Fruit fly (Drosophila melanogaster) Kc167 (cell line): Measurements from ENCODE around the gene CG16984.

ENCODE experiments used
- Myc ChIP-seq: fragments of >200 bp; optimal IDR thresholded peaks from 2 replicates; lab custom pipeline; 2017; ENCODE audit warnings: missing external identifiers
- Sin3A ChIP-seq: fragments of >200 bp; optimal IDR thresholded peaks from 2 replicates; lab custom pipeline; 2018; ENCODE audit warnings: missing external identifiers
- h ChIP-seq: fragments of >200 bp; optimal IDR thresholded peaks from 3 replicates; lab custom pipeline; 2018; ENCODE audit warnings: missing external identifiers
- insv ChIP-seq: fragments of >200 bp; optimal IDR thresholded peaks from 3 replicates; lab custom pipeline; 2018; ENCODE audit warnings: missing external identifiers
- psq ChIP-seq: fragments of >200 bp; optimal IDR thresholded peaks from 2 replicates; lab custom pipeline; 2017; ENCODE audit warnings: missing external identifiers
- ttk ChIP-seq: sonication (Bioruptor generic); optimal IDR thresholded peaks from 2 replicates; lab custom pipeline; 2017; ENCODE audit warnings: missing external identifiers

Gene CG16984

dm6 chr3L:2595481-2595880, at the start of gene CG16984:
Gene CG16984, plus strand, starts transcription at chr3L:2595781.
- TF ChIP-seq h (lab: Kevin White, UChicago) (no peak), psq (lab: Kevin White, UChicago) (no peak), insv (lab: Kevin White, UChicago) (no peak), Sin3A (lab: Kevin White, UChicago) (no peak), ttk (no peak), Myc (lab: Kevin White, UChicago) (no peak)

DNA sequence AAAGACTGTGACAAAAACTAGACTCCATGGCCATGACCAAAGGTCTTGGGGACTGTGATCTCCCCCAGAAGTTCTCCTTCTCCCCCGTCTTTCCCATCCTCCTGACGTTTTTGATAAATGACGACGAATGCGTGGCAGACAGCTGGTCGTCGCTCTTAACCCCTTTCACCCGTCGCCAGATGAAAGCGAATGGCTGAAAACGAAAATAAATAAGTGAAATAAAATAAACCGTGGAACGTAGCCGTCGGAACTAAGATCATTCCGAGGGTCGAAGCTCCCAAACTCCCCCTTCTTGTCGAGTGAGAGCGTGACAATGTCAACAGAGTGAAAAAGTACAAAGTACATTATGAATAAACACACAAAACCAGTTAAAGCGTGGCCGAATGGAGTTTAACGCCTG, 49.7 kb upstream of the CG16984 start:
- TF ChIP-seq Myc (lab: Kevin White, UChicago) (no peak), insv (lab: Kevin White, UChicago) (no peak), ttk (no peak), Sin3A (lab: Kevin White, UChicago) (no peak), psq (lab: Kevin White, UChicago) (no peak), h (lab: Kevin White, UChicago) (no peak)

dm6 chr3L:2548932-2549331, 46.6 kb upstream of the CG16984 start:
- TF ChIP-seq psq (lab: Kevin White, UChicago) (no peak), Myc (lab: Kevin White, UChicago) (no peak), insv (lab: Kevin White, UChicago) (no peak), ttk (no peak), h (lab: Kevin White, UChicago) (no peak), Sin3A (lab: Kevin White, UChicago) (no peak)

DNA sequence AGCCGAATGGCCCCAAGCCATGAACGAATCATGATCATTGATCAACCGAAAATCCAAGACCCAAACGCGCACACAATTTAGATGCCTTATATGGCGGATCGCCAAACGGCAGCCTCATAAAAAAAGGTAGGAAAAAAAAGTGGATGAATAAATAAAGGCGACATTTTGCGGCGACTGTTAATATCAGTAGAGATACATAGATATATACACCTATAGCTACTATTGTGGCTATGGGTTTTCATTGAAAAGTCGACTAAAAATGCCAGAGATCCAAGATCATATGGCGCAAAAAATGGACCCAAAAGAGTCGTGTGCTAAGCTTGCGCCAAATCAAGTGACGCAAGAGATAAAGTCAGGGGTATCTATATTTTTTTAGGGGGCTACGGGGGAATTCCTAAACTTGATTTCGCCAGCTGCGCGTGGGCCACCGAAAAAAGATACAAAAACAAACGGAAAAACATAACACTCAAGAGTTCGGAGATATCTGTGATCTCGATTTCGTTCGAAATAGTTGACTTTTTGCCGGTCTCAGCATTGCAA, 44.4 kb upstream of the CG16984 start:
- TF ChIP-seq ttk (no peak), psq (lab: Kevin White, UChicago) (no peak), Sin3A (lab: Kevin White, UChicago) (no peak), insv (lab: Kevin White, UChicago) (no peak), Myc (lab: Kevin White, UChicago) (no peak), h (lab: Kevin White, UChicago) (no peak)

DNA sequence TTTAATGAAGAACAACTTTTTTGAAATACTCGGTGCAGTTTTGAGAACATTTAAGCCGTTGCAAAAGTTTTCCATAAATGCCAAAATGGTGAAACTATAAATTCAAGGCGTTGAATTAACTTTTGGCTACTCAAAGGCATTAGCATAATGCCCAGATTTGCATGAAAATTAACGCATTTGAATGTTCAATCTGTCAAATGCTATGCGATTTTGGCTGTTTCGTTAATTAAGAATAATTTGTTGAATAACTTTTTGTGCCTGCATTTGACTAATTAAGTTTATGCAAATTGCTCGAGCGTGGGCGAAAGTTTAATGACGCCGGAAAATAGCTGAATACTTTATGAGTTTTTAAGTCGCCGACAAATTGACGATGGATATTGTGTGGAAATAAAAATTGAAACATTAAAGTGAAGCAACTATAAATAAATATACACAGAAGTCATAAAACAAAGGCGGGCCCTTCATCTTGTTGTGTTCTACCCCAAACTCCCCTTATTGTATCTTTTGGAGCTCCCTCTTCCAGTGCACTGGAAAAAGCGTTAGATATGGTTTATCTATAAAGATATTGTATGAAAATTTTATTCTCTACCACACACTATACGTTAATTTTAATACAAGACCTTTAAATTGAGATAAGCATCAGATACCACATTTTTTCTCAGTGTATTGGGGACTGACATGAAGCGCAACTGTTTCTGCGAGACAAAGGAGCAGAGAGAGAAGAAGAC, 43.3 kb upstream of the CG16984 start:
- no peak for TF ChIP-seq Myc (lab: Kevin White, UChicago)
- TF ChIP-seq Sin3A (lab: Kevin White, UChicago) = no peak
- peak; percentile 56 for TF ChIP-seq psq (lab: Kevin White, UChicago)
- no peak for TF ChIP-seq h (lab: Kevin White, UChicago)
- TF ChIP-seq ttk = no peak
- no peak for TF ChIP-seq insv (lab: Kevin White, UChicago)

DNA sequence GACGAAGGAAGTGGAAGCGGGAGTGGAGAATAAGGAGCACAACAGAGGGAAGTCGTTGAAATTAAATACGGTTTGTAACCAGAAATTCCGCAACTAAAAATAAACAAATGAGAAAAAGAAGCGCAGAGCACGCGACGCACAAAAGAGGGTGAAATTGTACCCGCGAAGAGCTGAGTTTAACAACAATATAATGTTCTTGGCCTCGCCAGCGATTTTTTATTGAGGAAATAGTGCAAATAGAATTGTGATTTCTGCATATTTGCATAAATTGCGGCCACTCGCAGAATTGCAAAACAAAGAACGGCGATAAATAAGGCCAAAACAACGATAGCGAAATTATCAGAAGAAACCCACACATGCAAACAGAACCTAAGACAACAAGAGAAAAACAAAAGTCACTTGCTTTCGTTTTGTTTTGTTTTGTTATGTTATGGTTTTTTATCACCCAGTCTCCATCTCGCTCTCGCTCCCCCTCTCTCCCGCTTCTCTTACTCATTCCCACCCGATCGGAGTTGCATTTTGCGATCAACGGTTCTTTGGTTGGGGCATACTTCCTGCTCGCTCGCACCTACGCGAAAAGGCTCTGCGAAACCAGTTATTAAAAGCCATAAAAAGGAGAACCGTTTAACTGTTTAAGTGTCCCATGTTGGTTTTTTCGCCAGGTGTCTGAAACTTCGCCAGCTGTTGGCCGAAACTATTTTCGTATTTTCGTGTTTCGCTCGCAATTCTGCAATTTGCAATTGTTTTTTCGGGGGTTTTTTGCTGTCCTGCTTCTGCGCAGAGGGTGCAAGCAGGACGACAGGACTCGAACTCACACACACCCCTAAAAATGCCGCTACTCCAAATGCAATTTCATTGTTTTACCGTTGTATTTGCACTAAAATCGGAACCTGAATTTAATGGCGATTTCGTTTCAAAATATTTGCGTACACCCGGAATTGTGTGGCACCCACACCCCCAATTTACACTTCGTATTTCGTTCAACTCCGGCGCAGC, 42.4 kb upstream of the CG16984 start:
- TF ChIP-seq psq (lab: Kevin White, UChicago) = peak; percentile 66
- TF ChIP-seq ttk = no peak
- no peak for TF ChIP-seq Myc (lab: Kevin White, UChicago)
- TF ChIP-seq Sin3A (lab: Kevin White, UChicago) = no peak
- TF ChIP-seq insv (lab: Kevin White, UChicago) = no peak
- TF ChIP-seq h (lab: Kevin White, UChicago) = no peak

DNA sequence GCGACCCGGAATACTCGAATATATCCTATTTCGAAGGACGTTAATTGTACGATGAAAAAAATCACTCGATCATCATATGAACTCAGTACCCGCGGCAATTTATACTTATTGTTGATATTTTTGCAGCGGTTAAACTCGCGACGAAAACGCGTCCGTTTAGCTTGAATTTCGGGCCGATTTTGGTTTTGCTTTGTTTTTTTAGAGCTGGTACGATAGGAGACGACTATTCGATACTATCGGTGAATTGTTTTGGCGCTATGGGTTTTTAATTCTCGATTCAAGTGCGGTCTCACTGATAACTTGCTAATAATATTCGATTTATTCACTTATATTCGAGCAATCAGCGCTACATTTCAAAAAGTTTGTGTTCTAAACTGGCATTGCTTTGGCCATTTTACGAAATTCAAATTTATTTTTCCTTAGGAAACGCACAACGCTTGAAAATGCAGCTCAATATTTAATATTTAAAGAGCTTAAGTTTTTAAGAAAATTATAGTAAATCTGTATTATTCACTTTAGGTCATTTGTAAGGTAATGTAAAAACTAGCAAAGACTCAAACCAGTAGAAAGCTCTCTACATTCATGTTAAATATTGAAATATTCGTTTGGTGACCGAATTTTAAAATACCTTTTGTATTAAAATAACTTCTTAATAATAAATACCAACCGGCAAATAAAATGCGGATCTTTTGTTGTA, 41.3 kb upstream of the CG16984 start, which contains the start of gene Spn:
Gene Spn, minus strand, starts transcription at position 175 of the 697 bp plus-strand sequence.
- TF ChIP-seq Sin3A (lab: Kevin White, UChicago) (no peak), psq (lab: Kevin White, UChicago) (peak; percentile 74)

dm6 chr3L:2555670-2556069, 39.9 kb upstream of the CG16984 start:
- TF ChIP-seq h (lab: Kevin White, UChicago) (no peak), psq (lab: Kevin White, UChicago) (no peak), ttk (no peak), Sin3A (lab: Kevin White, UChicago) (no peak), insv (lab: Kevin White, UChicago) (no peak), Myc (lab: Kevin White, UChicago) (no peak)

dm6 chr3L:2566029-2566428, 29.6 kb upstream of the CG16984 start:
- TF ChIP-seq psq (lab: Kevin White, UChicago) (no peak), insv (lab: Kevin White, UChicago) (no peak), h (lab: Kevin White, UChicago) (no peak), Myc (lab: Kevin White, UChicago) (no peak), Sin3A (lab: Kevin White, UChicago) (no peak), ttk (no peak)

- no peak for TF ChIP-seq ttk
- TF ChIP-seq Myc (lab: Kevin White, UChicago) = no peak
- no peak for TF ChIP-seq psq (lab: Kevin White, UChicago)
- TF ChIP-seq Sin3A (lab: Kevin White, UChicago) = no peak
- peak; percentile 62 for TF ChIP-seq insv (lab: Kevin White, UChicago)
- peak; percentile 10 for TF ChIP-seq h (lab: Kevin White, UChicago)
These were observed 28.5 kb upstream of the CG16984 start for dm6 chr3L:2567050-2567609.
